Worm (Caenorhabditis elegans) whole organism, late embryonic: ENCODE measurements around the gene Y45F10B.3.

Experiments
- ama-1 ChIP-seq: fragments of 150-350 bp; optimal IDR thresholded peaks from 2 replicates; lab custom pipeline; 2014
- ceh-24 ChIP-seq: sonication (generic microtip); optimal IDR thresholded peaks from 2 replicates; lab custom pipeline; 2016; ENCODE audit warnings: mild to moderate bottlenecking, missing genetic modification characterization, missing compliant biosample characterization
- ceh-9 ChIP-seq: sonication (generic microtip); optimal IDR thresholded peaks from 2 replicates; lab custom pipeline; 2016; ENCODE audit warnings: mild to moderate bottlenecking, missing genetic modification characterization, inconsistent platforms, missing compliant biosample characterization
- fkh-6 ChIP-seq: sonication (generic microtip); optimal IDR thresholded peaks from 2 replicates; lab custom pipeline; 2016; ENCODE audit warnings: missing genetic modification characterization, missing compliant biosample characterization
- hlh-15 ChIP-seq: sonication (generic microtip); optimal IDR thresholded peaks from 2 replicates; lab custom pipeline; 2016; ENCODE audit warnings: missing genetic modification characterization, missing compliant biosample characterization
- pha-4 ChIP-seq: fragments of 150-350 bp; optimal IDR thresholded peaks from 2 replicates; lab custom pipeline; 2018; ENCODE audit warnings: missing biosample characterization, missing genetic modification reagents, missing genetic modification characterization
- pqm-1 ChIP-seq: sonication (generic microtip); optimal IDR thresholded peaks from 2 replicates; lab custom pipeline; 2016; ENCODE audit warnings: missing genetic modification characterization, missing compliant biosample characterization
- ref-2 ChIP-seq: sonication (generic microtip); optimal IDR thresholded peaks from 2 replicates; lab custom pipeline; 2016; ENCODE audit warnings: missing genetic modification characterization, missing compliant biosample characterization
- sox-4 ChIP-seq: sonication (generic microtip); optimal IDR thresholded peaks from 2 replicates; lab custom pipeline; 2017; ENCODE audit warnings: mild to moderate bottlenecking, missing genetic modification characterization, inconsistent platforms, missing compliant biosample characterization
- unc-55 ChIP-seq: sonication (generic microtip); optimal IDR thresholded peaks from 2 replicates; lab custom pipeline; 2017; ENCODE audit warnings: missing biosample characterization, missing genetic modification reagents, missing genetic modification characterization

ce11 chrIV:13557393-13557792, 36.1 kb upstream of the Y45F10B.3 start:
- TF ChIP-seq hlh-15 (tag; lab: Kevin White, UChicago), result no peak
- TF ChIP-seq fkh-6 (tag; lab: Kevin White, UChicago), result no peak
- no peak for TF ChIP-seq ceh-24 (tag; lab: Kevin White, UChicago)
- TF ChIP-seq ref-2 (tag; lab: Kevin White, UChicago), result no peak
- no peak for TF ChIP-seq sox-4 (tag; lab: Kevin White, UChicago)
- TF ChIP-seq unc-55 (GFP tag; lab: Kevin White, UChicago), result no peak
- TF ChIP-seq pha-4 (tag; lab: Kevin White, UChicago), result no peak
- no peak for TF ChIP-seq pqm-1
- no peak for TF ChIP-seq ama-1 (lab: Kevin White, UChicago)
- TF ChIP-seq ceh-9 (tag; lab: Kevin White, UChicago), result no peak
